Worm (Caenorhabditis elegans): ENCODE measurements around the gene K01A2.5.

The K01A2.5 gene

DNA sequence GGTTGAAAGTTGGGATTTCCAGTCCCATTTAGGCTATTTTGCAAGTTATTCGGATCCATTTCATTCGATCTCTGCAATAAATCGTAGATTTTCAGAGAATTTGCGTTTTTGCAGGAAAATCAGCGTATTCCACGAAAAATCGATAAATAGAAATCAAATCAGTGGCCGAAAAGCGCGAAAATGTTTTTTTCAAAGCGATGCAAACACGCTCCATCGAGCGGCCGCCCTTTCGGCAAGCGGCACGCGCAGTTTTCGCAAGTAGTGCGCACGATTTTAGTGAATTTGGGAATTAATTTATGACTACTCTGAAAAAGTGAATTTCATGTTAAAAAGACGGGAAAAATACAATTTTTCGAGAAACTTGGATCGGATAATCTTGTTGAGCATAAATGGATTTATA is 45.9 kb upstream of the K01A2.5 start (continued):
- TF ChIP-seq ceh-20 (GFP tag; IDR thresholded peaks at IDR 0.05) (peak; percentile 89), madf-9 (GFP tag; conservative IDR thresholded peaks at IDR 0.05) (peak; percentile 68; the same call in 1 of the 2 replicates), zfp-2 (tag; optimal IDR thresholded peaks at IDR 0.05) (peak; percentile 68), daf-12 (tag; optimal IDR thresholded peaks at IDR 0.05) (no peak), ZK546.5 (tag; optimal IDR thresholded peaks at IDR 0.05) (peak in 1 of 2 experiments; percentile 48), ztf-7 (tag; optimal IDR thresholded peaks at IDR 0.05) (peak; percentile 44), nhr-237 (tag; optimal IDR thresholded peaks at IDR 0.05) (peak; percentile 62), gei-8 (GFP tag; optimal IDR thresholded peaks at IDR 0.05) (no peak), lin-38 (GFP tag; IDR thresholded peaks at IDR 0.05) (peak; percentile 100), ceh-44 (GFP tag; IDR thresholded peaks at IDR 0.05) (peak; percentile 86), vab-7 (GFP tag; IDR thresholded peaks at IDR 0.05) (peak; percentile 84), pha-4 (GFP tag; IDR thresholded peaks at IDR 0.05) (peak; percentile 77), pha-4 (tag; optimal IDR thresholded peaks at IDR 0.05) (no peak), nhr-77 (tag; optimal IDR thresholded peaks at IDR 0.05) (peak; percentile 94), fkh-10 (GFP tag; optimal IDR thresholded peaks at IDR 0.05) (peak; percentile 95), mes-2 (tag; optimal IDR thresholded peaks at IDR 0.05; ENCODE audit: poor library complexity, severe bottlenecking) (peak; percentile 99), nhr-41 (GFP tag; IDR thresholded peaks at IDR 0.05) (peak; percentile 40; the same call in 1 of the 2 replicates)

DNA sequence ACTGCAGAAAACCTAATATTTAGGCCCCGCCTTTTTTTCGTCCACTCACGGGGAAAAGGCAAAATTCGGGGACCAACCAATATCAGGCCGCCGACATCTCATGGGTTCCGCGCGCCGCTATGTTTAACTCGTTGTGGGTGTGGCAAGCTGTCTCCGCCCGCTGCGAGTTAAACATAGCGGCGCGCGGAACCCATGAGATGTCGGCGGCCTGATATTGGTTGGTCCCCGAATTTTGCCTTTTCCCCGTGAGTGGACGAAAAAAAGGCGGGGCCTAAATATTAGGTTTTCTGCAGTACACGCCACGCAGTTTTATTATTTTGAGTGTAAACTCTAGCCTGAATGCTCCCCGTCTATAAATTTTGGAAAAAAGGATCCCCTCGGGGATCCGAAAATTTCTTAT is 45.3 kb upstream of the K01A2.5 start:
- TF ChIP-seq aha-1 (tag): peak; percentile 75

DNA sequence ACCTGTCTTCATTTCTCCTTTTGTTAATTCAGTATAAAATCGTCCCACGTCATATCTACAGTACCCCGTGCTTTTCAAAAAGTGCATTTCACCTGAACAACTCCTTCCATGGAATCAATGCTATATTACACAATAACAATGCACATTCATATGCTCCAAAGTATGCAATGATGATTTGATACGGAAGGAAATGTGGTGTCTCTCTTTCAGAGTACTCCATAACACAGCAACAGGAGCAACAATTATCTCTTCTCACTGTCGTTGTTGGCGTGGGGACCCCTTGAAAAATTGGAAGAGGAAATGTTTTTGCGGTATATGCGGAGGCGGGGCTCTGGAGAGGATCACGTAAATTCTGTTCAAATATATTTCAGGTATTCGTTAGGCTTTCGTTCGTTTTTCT is 43.6 kb upstream of the K01A2.5 start, which contains the start of gene cat-2:
TSS of gene cat-2 (plus strand) at position 301 of the 400 bp plus-strand sequence.
- TF ChIP-seq php-3 (GFP tag; IDR thresholded peaks at IDR 0.05): no peak
- TF ChIP-seq dve-1 (tag; optimal IDR thresholded peaks at IDR 0.05; ENCODE audit: insufficient read depth): no peak
- no peak for TF ChIP-seq ceh-32 (tag; optimal IDR thresholded peaks at IDR 0.05; ENCODE audit: poor library complexity)
- TF ChIP-seq zip-2 (tag; optimal IDR thresholded peaks at IDR 0.05): no peak
- no peak for TF ChIP-seq pqm-1 (tag; optimal IDR thresholded peaks at IDR 0.05)
- no peak for TF ChIP-seq ceh-28 (tag; optimal IDR thresholded peaks at IDR 0.05)
- TF ChIP-seq F26F4.8 (GFP tag; conservative IDR thresholded peaks at IDR 0.05): no peak
- TF ChIP-seq lin-29 (GFP tag; IDR thresholded peaks at IDR 0.05): no peak
- no peak for TF ChIP-seq spr-1 (tag; optimal IDR thresholded peaks at IDR 0.05)
- TF ChIP-seq T20F7.1 (GFP tag; optimal IDR thresholded peaks at IDR 0.05): no peak
- TF ChIP-seq nhr-28 (tag; optimal IDR thresholded peaks at IDR 0.05): no peak
- TF ChIP-seq ces-1 (GFP tag; optimal IDR thresholded peaks at IDR 0.05): no peak
- TF ChIP-seq zfp-2 (tag; optimal IDR thresholded peaks at IDR 0.05): no peak
- TF ChIP-seq mxl-2 (GFP tag; conservative IDR thresholded peaks at IDR 0.05): no peak
- TF ChIP-seq F37D6.2 (tag; optimal IDR thresholded peaks at IDR 0.05): no peak
- no peak for TF ChIP-seq attf-4 (tag; optimal IDR thresholded peaks at IDR 0.05)
- no peak for TF ChIP-seq zag-1 (tag; optimal IDR thresholded peaks at IDR 0.05)
- no peak for TF ChIP-seq jun-1 (tag; optimal IDR thresholded peaks at IDR 0.05)

DNA sequence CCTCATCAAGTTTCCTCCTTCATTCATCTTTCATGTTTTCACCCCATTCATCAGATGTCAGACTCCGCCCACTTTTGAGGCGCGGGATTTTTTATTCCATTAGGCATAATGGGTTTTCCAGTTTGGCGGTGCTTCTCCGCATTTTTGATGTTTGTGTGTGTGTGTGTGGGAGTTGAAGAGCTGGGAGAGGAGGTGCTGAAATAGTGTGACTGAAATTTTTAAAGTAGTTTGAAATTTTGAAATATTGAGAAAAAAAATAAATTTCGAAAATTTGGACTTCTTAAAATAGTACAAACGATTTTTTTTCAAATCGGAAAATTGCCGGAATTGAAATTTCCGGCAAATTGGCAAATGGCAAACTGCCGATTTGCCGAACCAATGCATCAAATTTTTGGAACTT is 37.5 kb upstream of the K01A2.5 start, which contains the start of gene scc-2:
TSS of gene scc-2 (minus strand) at position 101 of the 400 bp plus-strand sequence.
- TF ChIP-seq snpc-4 (tag; optimal IDR thresholded peaks at IDR 0.05): no peak
- TF ChIP-seq fkh-10 (GFP tag; optimal IDR thresholded peaks at IDR 0.05): no peak
- TF ChIP-seq ama-1 (optimal IDR thresholded peaks at IDR 0.05): no peak
- TF ChIP-seq lin-38 (GFP tag; IDR thresholded peaks at IDR 0.05): no peak
- no peak for TF ChIP-seq daf-16 (GFP tag; optimal IDR thresholded peaks at IDR 0.05)
- no peak for TF ChIP-seq daf-16 (tag; optimal IDR thresholded peaks at IDR 0.05)
- no peak for TF ChIP-seq nhr-41 (GFP tag; IDR thresholded peaks at IDR 0.05)
- TF ChIP-seq pqm-1 (tag; optimal IDR thresholded peaks at IDR 0.05): no peak
- TF ChIP-seq zfp-2 (tag; optimal IDR thresholded peaks at IDR 0.05): no peak
- no peak for TF ChIP-seq jun-1 (tag; optimal IDR thresholded peaks at IDR 0.05)
- TF ChIP-seq unc-130 (GFP tag; optimal IDR thresholded peaks at IDR 0.05): no peak
- no peak for TF ChIP-seq madf-5 (GFP tag; IDR thresholded peaks at IDR 0.05)
- TF ChIP-seq Y75B8A.6 (GFP tag; IDR thresholded peaks at IDR 0.05): no peak
- no peak for TF ChIP-seq ztf-11 (tag; optimal IDR thresholded peaks at IDR 0.05)
- no peak for TF ChIP-seq attf-4 (tag; optimal IDR thresholded peaks at IDR 0.05)
- no peak for TF ChIP-seq ceh-44 (GFP tag; IDR thresholded peaks at IDR 0.05)
- TF ChIP-seq ceh-32 (tag; optimal IDR thresholded peaks at IDR 0.05; ENCODE audit: poor library complexity): no peak
- no peak for TF ChIP-seq lim-7 (GFP tag; IDR thresholded peaks at IDR 0.05)
- no peak for TF ChIP-seq pha-4 (GFP tag; IDR thresholded peaks at IDR 0.05)
- TF ChIP-seq pha-4 (tag; optimal IDR thresholded peaks at IDR 0.05): no peak
- TF ChIP-seq duxl-1 (tag; optimal IDR thresholded peaks at IDR 0.05; ENCODE audit: poor library complexity): no peak

Measured in whole organism, L4 larva.